Worm (Caenorhabditis elegans) whole organism, late embryonic: Measurements from ENCODE around the gene F43C11.12.

ENCODE experiments used
- F13H6.1 ChIP-seq: sonication (generic microtip); optimal IDR thresholded peaks from 2 replicates; lab custom pipeline; 2016; ENCODE audit warnings: missing genetic modification characterization, missing compliant biosample characterization
- ama-1 ChIP-seq: fragments of 150-350 bp; optimal IDR thresholded peaks from 2 replicates; lab custom pipeline; 2014
- ceh-48 ChIP-seq: sonication (generic microtip); optimal IDR thresholded peaks from 2 replicates; lab custom pipeline; 2016; ENCODE audit warnings: missing genetic modification characterization, inconsistent platforms, missing compliant biosample characterization
- dmd-4 ChIP-seq: sonication (generic microtip); optimal IDR thresholded peaks from 2 replicates; lab custom pipeline; 2016; ENCODE audit warnings: borderline replicate concordance, missing genetic modification characterization, missing compliant biosample characterization
- dve-1 ChIP-seq: sonication (generic microtip); optimal IDR thresholded peaks from 2 replicates; lab custom pipeline; 2017; ENCODE audit warnings: antibody characterized with exemption, mild to moderate bottlenecking, missing genetic modification characterization, missing compliant biosample characterization
- eyg-1 ChIP-seq: sonication (generic microtip); optimal IDR thresholded peaks from 2 replicates; lab custom pipeline; 2016; ENCODE audit warnings: missing genotype, missing genetic modification characterization, missing compliant biosample characterization

ce11 chrII:2415439-2415838 lies 48.9 kb upstream of the F43C11.12 start, which contains the start of gene fbxa-4:
- TF ChIP-seq dmd-4 (tag; lab: Kevin White, UChicago), result no peak
- no peak for TF ChIP-seq dve-1 (tag; lab: Kevin White, UChicago)
- TF ChIP-seq ceh-48 (tag; lab: Kevin White, UChicago), result no peak
- no peak for TF ChIP-seq eyg-1
- no peak for TF ChIP-seq F13H6.1 (tag; lab: Kevin White, UChicago)
- no peak for TF ChIP-seq ama-1
